Fruit fly (Drosophila melanogaster) whole organism, adult: ENCODE data around the gene CG15211.

Experiments used
- CG11617 ChIP-seq: fragments of 200-800 bp; sonication (Bioruptor generic); optimal IDR thresholded peaks from 2 replicates; lab custom pipeline; 2017; ENCODE audit warnings: mild to moderate bottlenecking, missing biosample characterization, missing genetic modification reagents, missing genetic modification characterization
- CG12768 ChIP-seq: fragments of 200-800 bp; sonication (Bioruptor generic); optimal IDR thresholded peaks from 2 replicates; lab custom pipeline; 2017; ENCODE audit warnings: missing biosample characterization, missing genetic modification characterization, mild to moderate bottlenecking, moderate library complexity, missing genetic modification reagents
- CG14711 ChIP-seq: fragments of 200-800 bp; sonication (Bioruptor generic); optimal IDR thresholded peaks from 2 replicates; lab custom pipeline; 2018; ENCODE audit warnings: missing biosample characterization, mild to moderate bottlenecking, missing genetic modification characterization, moderate library complexity
- CG1620 ChIP-seq: fragments of 200-800 bp; sonication (Bioruptor generic); optimal IDR thresholded peaks from 2 replicates; lab custom pipeline; 2016; ENCODE audit warnings: missing biosample characterization, missing genetic modification characterization
- CG33017 ChIP-seq: fragments of 200-800 bp; sonication (Bioruptor generic); optimal IDR thresholded peaks from 2 replicates; lab custom pipeline; 2018; ENCODE audit warnings: missing biosample characterization, mild to moderate bottlenecking, missing genetic modification characterization, moderate library complexity
- CG5204 ChIP-seq: fragments of 200-800 bp; sonication (Bioruptor generic); optimal IDR thresholded peaks from 2 replicates; lab custom pipeline; 2016; ENCODE audit warnings: missing biosample characterization, missing genetic modification characterization
- CG7045 ChIP-seq: fragments of 200-800 bp; sonication (Bioruptor generic); optimal IDR thresholded peaks from 2 replicates; lab custom pipeline; 2017; ENCODE audit warnings: missing biosample characterization, mild to moderate bottlenecking, missing genetic modification characterization
- CG7101 ChIP-seq: fragments of 200-800 bp; sonication (Bioruptor generic); optimal IDR thresholded peaks from 2 replicates; lab custom pipeline; 2018; ENCODE audit warnings: missing biosample characterization, mild to moderate bottlenecking, missing genetic modification characterization, moderate library complexity
- Clk ChIP-seq: fragments of 200-800 bp; sonication (Bioruptor generic); optimal IDR thresholded peaks from 2 replicates; lab custom pipeline; 2017; ENCODE audit warnings: missing biosample characterization, missing genetic modification characterization
- Crg-1 ChIP-seq: fragments of 200-800 bp; sonication (Bioruptor generic); optimal IDR thresholded peaks from 2 replicates; lab custom pipeline; 2016; ENCODE audit warnings: missing biosample characterization, missing genetic modification characterization
- Hr96 ChIP-seq: fragments of 200-800 bp; sonication (Bioruptor generic); optimal IDR thresholded peaks from 2 replicates; lab custom pipeline; 2016; ENCODE audit warnings: missing biosample characterization, missing genetic modification characterization
- Mnt ChIP-seq: fragments of 200-800 bp; sonication (Bioruptor generic); optimal IDR thresholded peaks from 2 replicates; lab custom pipeline; 2016; ENCODE audit warnings: missing biosample characterization, mild to moderate bottlenecking, missing genetic modification characterization
- bab1 ChIP-seq: fragments of 200-800 bp; sonication (Bioruptor generic); optimal IDR thresholded peaks from 3 replicates; lab custom pipeline; 2019; ENCODE audit warnings: missing biosample characterization, mild to moderate bottlenecking, missing genetic modification characterization, moderate library complexity
- cic ChIP-seq: fragments of 200-800 bp; sonication (Bioruptor generic); optimal IDR thresholded peaks from 2 replicates; lab custom pipeline; 2017; ENCODE audit warnings: missing biosample characterization, mild to moderate bottlenecking, missing genetic modification characterization, moderate library complexity
- cnc ChIP-seq, 2 experiments: fragments of >200 bp; optimal IDR thresholded peaks; 2 replicates each; lab custom pipeline; 2017
- kay ChIP-seq: fragments of 200-800 bp; sonication (Bioruptor generic); peaks from one replicate; lab custom pipeline; 2016; ENCODE audit warnings: missing biosample characterization, missing genetic modification characterization, borderline replicate concordance
- ovo ChIP-seq: fragments of 200-800 bp; sonication (Bioruptor generic); optimal IDR thresholded peaks from 2 replicates; lab custom pipeline; 2016; ENCODE audit warnings: missing biosample characterization, missing genetic modification characterization
- pad ChIP-seq: fragments of 200-800 bp; sonication (Bioruptor generic); optimal IDR thresholded peaks from 3 replicates; lab custom pipeline; 2017; ENCODE audit warnings: missing biosample characterization, missing genetic modification characterization, mild to moderate bottlenecking, moderate library complexity, missing genetic modification reagents
- tj ChIP-seq: fragments of 200-800 bp; sonication (Bioruptor generic); optimal IDR thresholded peaks from 3 replicates; lab custom pipeline; 2017; ENCODE audit warnings: missing biosample characterization, mild to moderate bottlenecking, missing genetic modification characterization, moderate library complexity
- toe ChIP-seq: fragments of 200-800 bp; sonication (Bioruptor generic); optimal IDR thresholded peaks from 2 replicates; lab custom pipeline; 2016; ENCODE audit warnings: missing biosample characterization, missing genetic modification characterization

The CG15211 gene

dm6 chrX:10739614-10740436 is 32.5 kb upstream of the CG15211 start:
- TF ChIP-seq Mnt (GFP tag; lab: Kevin White, UChicago) (no peak), CG7045 (GFP tag; lab: Kevin White, UChicago) (no peak), bab1 (GFP tag; lab: Kevin White, UChicago) (no peak), tj (GFP tag; lab: Kevin White, UChicago) (no peak), ovo (GFP tag; lab: Kevin White, UChicago) (peak; percentile 11), cic (GFP tag; lab: Kevin White, UChicago) (peak; percentile 63)

- TF ChIP-seq CG7101 (tag; lab: Kevin White, UChicago) (no peak), tj (GFP tag; lab: Kevin White, UChicago) (no peak), ovo (GFP tag; lab: Kevin White, UChicago) (no peak), toe (GFP tag; lab: Kevin White, UChicago) (no peak), CG1620 (GFP tag; lab: Kevin White, UChicago) (no peak), Mnt (GFP tag; lab: Kevin White, UChicago) (no peak), CG7045 (GFP tag; lab: Kevin White, UChicago) (no peak), pad (GFP tag; lab: Kevin White, UChicago) (no peak)
Measured at dm6 chrX:10740953-10741500, 31.3 kb upstream of the CG15211 start.

- TF ChIP-seq CG11617 (GFP tag; lab: Kevin White, UChicago) (no peak), pad (GFP tag; lab: Kevin White, UChicago) (peak; percentile 91)
Measured at dm6 chrX:10741754-10742577, 30.4 kb upstream of the CG15211 start.

dm6 chrX:10742578-10742976 is 29.8 kb upstream of the CG15211 start:
- TF ChIP-seq cic (GFP tag; lab: Kevin White, UChicago) (peak; percentile 9), ovo (GFP tag; lab: Kevin White, UChicago) (no peak), tj (GFP tag; lab: Kevin White, UChicago) (peak; percentile 51)

dm6 chrX:10743825-10744224 is 28.5 kb upstream of the CG15211 start:
- TF ChIP-seq Clk (GFP tag; lab: Kevin White, UChicago) = no peak
- no peak for TF ChIP-seq ovo (GFP tag; lab: Kevin White, UChicago)
- TF ChIP-seq cnc (optimal IDR thresholded peaks at IDR 0.05; lab: Kevin White, UChicago) = no peak
- no peak for TF ChIP-seq kay (GFP tag; lab: Kevin White, UChicago)
- TF ChIP-seq CG11617 (GFP tag; lab: Kevin White, UChicago) = no peak
- no peak for TF ChIP-seq Mnt (GFP tag; lab: Kevin White, UChicago)
- TF ChIP-seq CG7101 (tag; lab: Kevin White, UChicago) = no peak
- no peak for TF ChIP-seq CG14711 (tag; lab: Kevin White, UChicago)
- no peak for TF ChIP-seq bab1 (GFP tag; lab: Kevin White, UChicago)

dm6 chrX:10744315-10744767 is 28.0 kb upstream of the CG15211 start, which contains the start of gene ras:
TSS of gene ras (plus strand) at chrX:10744502.
- TF ChIP-seq pad (GFP tag; lab: Kevin White, UChicago) (peak; percentile 35), tj (GFP tag; lab: Kevin White, UChicago) (peak; percentile 23), toe (GFP tag; lab: Kevin White, UChicago) (no peak), CG7101 (tag; lab: Kevin White, UChicago) (no peak), cnc (optimal IDR thresholded peaks at IDR 0.05; lab: Kevin White, UChicago) (no peak), Mnt (GFP tag; lab: Kevin White, UChicago) (peak; percentile 16), CG5204 (no peak), CG1620 (GFP tag; lab: Kevin White, UChicago) (no peak), ovo (GFP tag; lab: Kevin White, UChicago) (peak; percentile 88), Hr96 (GFP tag; lab: Kevin White, UChicago) (no peak), CG14711 (tag; lab: Kevin White, UChicago) (no peak)

- TF ChIP-seq CG7101 (tag; lab: Kevin White, UChicago) (peak; percentile 11), Hr96 (GFP tag; lab: Kevin White, UChicago) (peak; percentile 38), ovo (GFP tag; lab: Kevin White, UChicago) (peak; percentile 48), toe (GFP tag; lab: Kevin White, UChicago) (peak; percentile 3), CG5204 (peak; percentile 22), Crg-1 (GFP tag; lab: Kevin White, UChicago) (no peak), CG11617 (GFP tag; lab: Kevin White, UChicago) (no peak), kay (GFP tag; lab: Kevin White, UChicago) (no peak), Clk (GFP tag; lab: Kevin White, UChicago) (no peak), cic (GFP tag; lab: Kevin White, UChicago) (peak; percentile 9), CG1620 (GFP tag; lab: Kevin White, UChicago) (peak; percentile 5), CG12768 (GFP tag; lab: Kevin White, UChicago) (no peak), CG33017 (tag; lab: Kevin White, UChicago) (no peak), pad (GFP tag; lab: Kevin White, UChicago) (peak; percentile 3), CG7045 (GFP tag; lab: Kevin White, UChicago) (no peak), tj (GFP tag; lab: Kevin White, UChicago) (peak; percentile 30), CG14711 (tag; lab: Kevin White, UChicago) (peak; percentile 1), Mnt (GFP tag; lab: Kevin White, UChicago) (peak; percentile 97), cnc (optimal IDR thresholded peaks at IDR 0.05; lab: Kevin White, UChicago) (no peak), bab1 (GFP tag; lab: Kevin White, UChicago) (peak; percentile 43)
Measured at dm6 chrX:10744773-10745589, 27.4 kb upstream of the CG15211 start, which contains the start of gene stx. TSS of gene stx (minus strand) at chrX:10744943.
